Worm (Caenorhabditis elegans): Measurements from ENCODE around the gene M163.11.

The M163.11 gene

ce11 chrX:14491103-14491502 lies 11.9 kb downstream of the M163.11 start:
- no peak for TF ChIP-seq ces-1 (GFP tag; optimal IDR thresholded peaks at IDR 0.05)
- TF ChIP-seq nhr-85 (tag) = peak; percentile 80
- TF ChIP-seq ama-1 (optimal IDR thresholded peaks at IDR 0.05) = peak; percentile 68
- TF ChIP-seq tbx-2 (tag; optimal IDR thresholded peaks at IDR 0.05) = peak; percentile 39
- peak; percentile 28; the same call in 1 of the 2 replicates for TF ChIP-seq grh-1 (GFP tag; IDR thresholded peaks at IDR 0.05)
- peak; percentile 25 for TF ChIP-seq nhr-71 (tag; optimal IDR thresholded peaks at IDR 0.05)
- TF ChIP-seq alr-1 (tag; optimal IDR thresholded peaks at IDR 0.05; ENCODE audit: borderline replicate concordance) = no peak
- peak; percentile 17 for TF ChIP-seq snu-23 (GFP tag; optimal IDR thresholded peaks at IDR 0.05)
- TF ChIP-seq rnt-1 (tag; optimal IDR thresholded peaks at IDR 0.05) = peak; percentile 1
- no peak for TF ChIP-seq efl-1 (optimal IDR thresholded peaks at IDR 0.05)
- peak in 1 of 2 experiments; percentile 20 for TF ChIP-seq efl-1 (GFP tag; optimal IDR thresholded peaks at IDR 0.05 in 1 of 2)
- peak; percentile 44 for TF ChIP-seq blmp-1 (tag; optimal IDR thresholded peaks at IDR 0.05)
- peak; percentile 54 for TF ChIP-seq lin-14 (GFP tag; optimal IDR thresholded peaks at IDR 0.05)
- no peak for TF ChIP-seq nhr-19 (GFP tag; conservative IDR thresholded peaks at IDR 0.05)

- TF ChIP-seq nhr-11 (tag; optimal IDR thresholded peaks at IDR 0.05) (peak; percentile 8), elt-2 (tag; optimal IDR thresholded peaks at IDR 0.05) (no peak), hlh-4 (tag; optimal IDR thresholded peaks at IDR 0.05) (no peak), nhr-47 (tag; optimal IDR thresholded peaks at IDR 0.05) (peak; percentile 66), C16A3.4 (tag; optimal IDR thresholded peaks at IDR 0.05) (no peak), efl-3 (GFP tag; optimal IDR thresholded peaks at IDR 0.05) (no peak), dpl-1 (GFP tag; optimal IDR thresholded peaks at IDR 0.05) (no peak), fkh-8 (tag; optimal IDR thresholded peaks at IDR 0.05) (peak; percentile 90), ztf-11 (tag; optimal IDR thresholded peaks at IDR 0.05) (no peak), swsn-7 (tag; optimal IDR thresholded peaks at IDR 0.05) (peak; percentile 16), pax-3 (tag; optimal IDR thresholded peaks at IDR 0.05) (peak; percentile 33), ceh-90 (tag; optimal IDR thresholded peaks at IDR 0.05) (no peak), zag-1 (tag; optimal IDR thresholded peaks at IDR 0.05) (no peak), unc-86 (tag; optimal IDR thresholded peaks at IDR 0.05) (no peak), fos-1 (tag; optimal IDR thresholded peaks at IDR 0.05) (peak; percentile 1), snu-23 (GFP tag; optimal IDR thresholded peaks at IDR 0.05) (no peak), alr-1 (tag; optimal IDR thresholded peaks at IDR 0.05; ENCODE audit: borderline replicate concordance) (no peak), nhr-71 (tag; optimal IDR thresholded peaks at IDR 0.05) (peak; percentile 71), aly-2 (tag; optimal IDR thresholded peaks at IDR 0.05) (no peak)
Observed at ce11 chrX:14492441-14492840, 13.3 kb downstream of the M163.11 start.

ce11 chrX:14495075-14495474 lies 15.9 kb downstream of the M163.11 start:
- TF ChIP-seq sox-4 (tag; optimal IDR thresholded peaks at IDR 0.05) (no peak), rnt-1 (tag; optimal IDR thresholded peaks at IDR 0.05) (peak; percentile 16), C16A3.4 (tag; optimal IDR thresholded peaks at IDR 0.05) (no peak), nhr-20 (tag; optimal IDR thresholded peaks at IDR 0.05) (no peak), lin-14 (GFP tag; optimal IDR thresholded peaks at IDR 0.05) (peak; percentile 73)

ce11 chrX:14495785-14496184 lies 16.6 kb downstream of the M163.11 start, which contains the start of gene ztf-14:
Gene ztf-14 (plus strand): TSS chrX:14496085.
- TF ChIP-seq rnt-1 (tag; optimal IDR thresholded peaks at IDR 0.05) (no peak), efl-1 (optimal IDR thresholded peaks at IDR 0.05) (no peak), efl-1 (GFP tag; optimal IDR thresholded peaks at IDR 0.05 in 1 of 2) (peak in 1 of 2 experiments; percentile 15)

ce11 chrX:14496545-14496944 lies 17.4 kb downstream of the M163.11 start:
- TF ChIP-seq nhr-85 (tag) (no peak), irx-1 (tag; optimal IDR thresholded peaks at IDR 0.05) (no peak), dsc-1 (tag; optimal IDR thresholded peaks at IDR 0.05) (no peak), alr-1 (tag; optimal IDR thresholded peaks at IDR 0.05; ENCODE audit: borderline replicate concordance) (no peak), unc-130 (tag; optimal IDR thresholded peaks at IDR 0.05) (peak; percentile 64), ceh-8 (GFP tag; optimal IDR thresholded peaks at IDR 0.05) (no peak), swsn-7 (tag; optimal IDR thresholded peaks at IDR 0.05) (no peak), lir-3 (tag; optimal IDR thresholded peaks at IDR 0.05; ENCODE audit: poor library complexity) (no peak), rnt-1 (tag; optimal IDR thresholded peaks at IDR 0.05) (peak; percentile 30), lin-14 (GFP tag; optimal IDR thresholded peaks at IDR 0.05) (peak; percentile 61), nhr-71 (tag; optimal IDR thresholded peaks at IDR 0.05) (peak; percentile 22)
